Fruit fly (Drosophila melanogaster) whole organism, embryonic: Measurements from ENCODE around the gene CG13670.

Experiments
- Asciz ChIP-seq: fragments of 200-800 bp; sonication (Bioruptor generic); optimal IDR thresholded peaks from 2 replicates; lab custom pipeline; 2017; ENCODE audit warnings: missing biosample characterization, mild to moderate bottlenecking, missing genetic modification characterization, missing genetic modification reagents
- Awh ChIP-seq: fragments of 200-800 bp; sonication (Bioruptor generic); IDR thresholded peaks from 2 replicates; pipeline ENCODE4, ENCODE4 v1.3.6; 2022; ENCODE audit warnings: missing biosample characterization, missing genetic modification characterization
- CG17612 ChIP-seq: fragments of 200-800 bp; sonication (Bioruptor generic); IDR thresholded peaks from 2 replicates; pipeline ENCODE4 v1.3.6; 2022; ENCODE audit warnings: missing biosample characterization, missing genetic modification characterization
- Dbx ChIP-seq: fragments of 200-800 bp; sonication (Bioruptor generic); IDR thresholded peaks from 3 replicates; pipeline ENCODE4 v1.3.6; 2022; ENCODE audit warnings: missing biosample characterization, missing genetic modification characterization
- Lhr ChIP-seq: fragments of 200-800 bp; sonication (Bioruptor generic); optimal IDR thresholded peaks from 3 replicates; lab custom pipeline; 2017; ENCODE audit warnings: mild to moderate bottlenecking, missing biosample characterization, missing genetic modification reagents, missing genetic modification characterization
- NC2β ChIP-seq: fragments of 200-800 bp; sonication (Bioruptor generic); optimal IDR thresholded peaks from 2 replicates; lab custom pipeline; 2016; ENCODE audit warnings: missing biosample characterization, missing genetic modification characterization
- disco-r ChIP-seq: fragments of 200-800 bp; sonication (Bioruptor generic); optimal IDR thresholded peaks from 2 replicates; lab custom pipeline; 2016; ENCODE audit warnings: missing biosample characterization, missing genetic modification characterization
- dmrt11E ChIP-seq: fragments of 200-800 bp; sonication (Bioruptor generic); optimal IDR thresholded peaks from 3 replicates; lab custom pipeline; 2018; ENCODE audit warnings: missing biosample characterization, mild to moderate bottlenecking, missing genetic modification characterization, moderate library complexity
- tio ChIP-seq: fragments of 200-800 bp; sonication (Bioruptor generic); optimal IDR thresholded peaks from 2 replicates; lab custom pipeline; 2017; ENCODE audit warnings: missing biosample characterization, missing genetic modification characterization, inconsistent platforms

DNA sequence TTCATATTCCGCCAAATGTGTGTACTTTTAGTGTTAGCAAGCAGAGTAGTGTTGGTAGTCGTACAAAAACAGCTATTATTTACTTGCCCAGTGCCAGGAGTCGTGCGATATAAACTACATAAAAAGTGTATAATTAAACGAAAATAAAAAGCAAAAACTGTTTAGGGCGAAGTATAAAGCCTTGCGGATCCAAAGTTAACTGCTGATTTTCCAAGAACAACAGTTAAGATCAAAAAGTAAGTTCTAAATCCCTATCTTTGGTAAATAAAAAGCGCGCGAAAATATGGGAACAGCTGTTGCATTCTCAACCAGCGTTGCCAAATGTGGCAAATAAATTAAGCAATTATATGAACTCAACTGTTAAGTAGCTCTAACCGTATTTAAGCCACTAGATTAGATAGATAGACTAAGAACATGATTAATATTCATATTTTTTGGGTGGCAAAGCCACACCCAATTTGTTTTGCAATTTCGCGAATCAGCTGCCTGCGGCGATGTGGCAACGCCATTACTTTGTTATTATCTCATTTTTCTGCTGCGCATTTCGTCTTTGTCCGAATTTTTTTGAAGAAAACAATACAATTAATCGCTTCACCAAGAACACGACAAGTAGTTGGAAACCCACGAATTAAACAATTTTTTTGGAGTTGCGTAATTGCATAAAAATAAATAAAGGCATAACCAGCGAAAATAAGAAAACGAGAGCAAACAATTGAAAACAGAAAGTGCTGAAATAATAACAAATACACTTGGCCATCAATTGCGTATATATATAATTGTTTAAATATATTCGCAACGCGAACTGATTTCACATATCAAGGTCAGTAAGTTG is 19.9 kb downstream of the CG13670 start, which contains the start of the genes Prim1 and CG7083:
- peak; percentile 47 for TF ChIP-seq dmrt11E (tag; lab: Kevin White, UChicago)
- peak; percentile 46 for TF ChIP-seq NC2β (GFP tag; lab: Kevin White, UChicago)
- TF ChIP-seq tio (GFP tag; lab: Kevin White, UChicago): no peak
- peak; percentile 26 for TF ChIP-seq Lhr
- TF ChIP-seq Awh (GFP tag; lab: Robert Waterston, UW): no peak
- TF ChIP-seq Asciz (GFP tag; lab: Kevin White, UChicago): peak; percentile 33
- 0 out of 3 replicates have a peak, but pooled peaks have one; percentile 43 for TF ChIP-seq Dbx
- no peak for TF ChIP-seq CG17612 (GFP tag; lab: Robert Waterston, UW)
- no peak for TF ChIP-seq disco-r (GFP tag; lab: Kevin White, UChicago)
